Worm (Caenorhabditis elegans): Measurements from ENCODE around the gene F19B2.5.

ce11 chrV:20142285-20142684 is 21.7 kb downstream of the F19B2.5 start, which contains the start of gene Y113G7A.12:
- no peak for TF ChIP-seq nhr-77 (tag; optimal IDR thresholded peaks at IDR 0.05)
- TF ChIP-seq mep-1 (tag; optimal IDR thresholded peaks at IDR 0.05), result no peak
- TF ChIP-seq skn-1 (tag; optimal IDR thresholded peaks at IDR 0.05), result no peak
- TF ChIP-seq lin-14 (GFP tag; optimal IDR thresholded peaks at IDR 0.05), result no peak
- no peak for TF ChIP-seq mdl-1 (tag; optimal IDR thresholded peaks at IDR 0.05)
- no peak for TF ChIP-seq ceh-88 (GFP tag; IDR thresholded peaks at IDR 0.05)
- no peak for TF ChIP-seq tbx-2 (tag; optimal IDR thresholded peaks at IDR 0.05)
- TF ChIP-seq fos-1 (tag; optimal IDR thresholded peaks at IDR 0.05), result no peak
